Fruit fly (Drosophila melanogaster): ENCODE results near the gene CG8032.

The CG8032 gene

DNA sequence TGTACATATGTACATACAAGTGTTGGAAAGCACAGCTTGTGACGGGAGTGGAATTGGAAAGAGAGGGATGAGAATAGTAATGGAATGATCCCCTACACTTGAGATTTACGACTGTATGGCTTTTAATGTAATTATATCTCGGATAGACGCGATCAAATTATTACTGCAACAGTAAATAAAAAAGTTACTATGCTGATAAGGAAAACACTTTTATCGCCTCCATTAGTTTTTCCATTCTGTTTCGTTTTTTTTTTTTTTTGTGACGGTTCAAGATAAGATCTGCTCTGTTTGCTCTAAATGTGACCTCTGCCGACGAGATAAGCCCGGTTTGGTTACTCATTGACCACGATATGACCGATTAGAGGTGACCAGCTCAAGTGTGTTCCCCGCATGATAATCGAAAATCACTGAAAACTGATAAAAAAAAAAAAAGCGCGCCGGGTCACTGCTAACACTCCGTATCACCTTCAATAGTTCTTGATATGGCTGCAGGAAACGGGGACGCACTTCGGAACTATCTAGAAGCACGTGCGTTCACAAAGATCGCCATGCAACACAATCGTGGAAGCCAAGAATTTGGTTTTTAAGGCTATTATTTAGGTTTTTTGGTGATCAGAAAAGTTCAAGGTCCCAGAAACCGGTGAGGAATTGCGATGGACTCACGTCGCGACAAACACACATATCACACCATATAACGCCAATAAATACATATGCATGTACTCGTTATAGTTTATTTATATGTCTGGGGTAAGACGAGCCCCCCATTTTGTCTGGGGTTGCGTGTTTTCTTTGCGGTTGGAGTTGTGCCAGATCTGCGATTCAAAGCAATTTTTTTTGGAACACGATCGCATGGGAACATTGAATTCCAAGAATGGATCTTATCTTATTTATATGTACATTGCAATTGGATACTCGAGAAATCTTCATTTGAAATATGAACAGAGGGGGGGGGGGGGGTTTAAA is 6.9 kb downstream of the CG8032 start, which contains the start of gene p (continued):
- TF ChIP-seq NC2β (GFP tag; optimal IDR thresholded peaks at IDR 0.05) = peak; percentile 15
- TF ChIP-seq CG3407 (GFP tag; optimal IDR thresholded peaks at IDR 0.05) = peak; percentile 7
- peak; percentile 71 for TF ChIP-seq CG17359 (tag; optimal IDR thresholded peaks at IDR 0.05)
- peak; percentile 51 for TF ChIP-seq Rfx (GFP tag; IDR thresholded peaks at IDR 0.05)
- TF ChIP-seq Usf (GFP tag; optimal IDR thresholded peaks at IDR 0.05) = no peak
- TF ChIP-seq CG3281 (GFP tag; optimal IDR thresholded peaks at IDR 0.05) = peak; percentile 14
- TF ChIP-seq Sox102F (GFP tag; optimal IDR thresholded peaks at IDR 0.05) = peak; percentile 41
- TF ChIP-seq CG17912 (GFP tag; optimal IDR thresholded peaks at IDR 0.05) = no peak
- TF ChIP-seq mld (GFP tag; IDR thresholded peaks at IDR 0.05; ENCODE audit: partially characterized antibody) = no peak
- no peak for TF ChIP-seq CG12769 (tag; optimal IDR thresholded peaks at IDR 0.05)
- peak; percentile 11 for TF ChIP-seq CoRest (tag; optimal IDR thresholded peaks at IDR 0.05)
- peak; percentile 23 for TF ChIP-seq CG12744 (GFP tag; optimal IDR thresholded peaks at IDR 0.05)
- TF ChIP-seq CG33557 (GFP tag; optimal IDR thresholded peaks at IDR 0.05) = peak; percentile 63
- TF ChIP-seq CG17385 (GFP tag; optimal IDR thresholded peaks at IDR 0.05) = peak; percentile 36
- no peak for TF ChIP-seq H2.0 (GFP tag; IDR thresholded peaks at IDR 0.05)
- peak; percentile 64 for TF ChIP-seq gcm (GFP tag; optimal IDR thresholded peaks at IDR 0.05)
- peak; percentile 32 for TF ChIP-seq CG6765 (GFP tag; optimal IDR thresholded peaks at IDR 0.05)
- TF ChIP-seq CG17568 (GFP tag; optimal IDR thresholded peaks at IDR 0.05) = peak; percentile 54
- no peak for TF ChIP-seq CG31365 (tag; optimal IDR thresholded peaks at IDR 0.05)
- no peak for TF ChIP-seq CG17186 (GFP tag; optimal IDR thresholded peaks at IDR 0.05)
- TF ChIP-seq Hand (GFP tag; optimal IDR thresholded peaks at IDR 0.05) = peak; percentile 5
- no peak for TF ChIP-seq Mes4 (GFP tag; optimal IDR thresholded peaks at IDR 0.05)
- no peak for TF ChIP-seq Max (GFP tag; optimal IDR thresholded peaks at IDR 0.05)
- TF ChIP-seq ham (GFP tag; IDR thresholded peaks at IDR 0.05) = no peak
- TF ChIP-seq CG3995 (GFP tag; optimal IDR thresholded peaks at IDR 0.05) = peak; percentile 70
- TF ChIP-seq Ravus (GFP tag; IDR thresholded peaks at IDR 0.05) = no peak
- no peak for TF ChIP-seq Lim3 (GFP tag; IDR thresholded peaks at IDR 0.05)
- peak; percentile 78 for TF ChIP-seq cwo (GFP tag; optimal IDR thresholded peaks at IDR 0.05)
- TF ChIP-seq Dad (GFP tag; optimal IDR thresholded peaks at IDR 0.05) = peak; percentile 37
- TF ChIP-seq CG11723 (GFP tag; optimal IDR thresholded peaks at IDR 0.05) = no peak
- TF ChIP-seq CG14710 (tag; optimal IDR thresholded peaks at IDR 0.05) = peak; percentile 6
- peak; percentile 56 for TF ChIP-seq CG5180 (GFP tag; optimal IDR thresholded peaks at IDR 0.05)
- no peak for TF ChIP-seq CG8281 (tag; optimal IDR thresholded peaks at IDR 0.05)
- peak in 1 of 2 experiments; percentile 50 for TF ChIP-seq bsh (GFP tag; optimal IDR thresholded peaks at IDR 0.05)
- no peak for TF ChIP-seq bowl (GFP tag; IDR thresholded peaks at IDR 0.05)
- 0 out of 2 replicates have a peak, but pooled peaks have one; percentile 46 for TF ChIP-seq Awh (GFP tag; IDR thresholded peaks at IDR 0.05)
- peak; percentile 46 for TF ChIP-seq lilli (GFP tag; optimal IDR thresholded peaks at IDR 0.05)
- TF ChIP-seq tap (tag; optimal IDR thresholded peaks at IDR 0.05) = peak; percentile 4
- no peak for TF ChIP-seq gce (GFP tag; IDR thresholded peaks at IDR 0.05)
- peak; percentile 36 for TF ChIP-seq Asciz (GFP tag; optimal IDR thresholded peaks at IDR 0.05)
- TF ChIP-seq ttk (GFP tag; IDR thresholded peaks at IDR 0.05) = peak; percentile 37; the same call in 1 of the 2 replicates
- TF ChIP-seq Sox100B (GFP tag; optimal IDR thresholded peaks at IDR 0.05) = peak; percentile 40
- TF ChIP-seq CG14014 (GFP tag; IDR thresholded peaks at IDR 0.05) = peak; percentile 40; the same call in 1 of the 2 replicates
- TF ChIP-seq CG18764 (GFP tag; optimal IDR thresholded peaks at IDR 0.05) = peak; percentile 27
- no peak for TF ChIP-seq CG17361 (GFP tag; IDR thresholded peaks at IDR 0.05)
- TF ChIP-seq CG8089 (GFP tag; optimal IDR thresholded peaks at IDR 0.05) = no peak
- peak; percentile 26 for TF ChIP-seq CG6254 (GFP tag; optimal IDR thresholded peaks at IDR 0.05)
- no peak for TF ChIP-seq HLHmδ (GFP tag; optimal IDR thresholded peaks at IDR 0.05)
